Fruit fly (Drosophila melanogaster) whole organism, prepupa: ENCODE results near the gene Notum.

ENCODE experiments used
- Blimp-1 ChIP-seq: fragments of 200-800 bp; sonication (Bioruptor generic); optimal IDR thresholded peaks from 3 replicates; lab custom pipeline; 2017; ENCODE audit warnings: missing biosample characterization, missing genetic modification characterization, mild to moderate bottlenecking, moderate library complexity, missing genetic modification reagents
- CG10669 ChIP-seq: fragments of 200-800 bp; sonication (Bioruptor generic); optimal IDR thresholded peaks from 3 replicates; lab custom pipeline; 2018; ENCODE audit warnings: missing biosample characterization, mild to moderate bottlenecking, missing genetic modification characterization, moderate library complexity
- CG15336 ChIP-seq: fragments of 200-800 bp; sonication (Bioruptor generic); IDR thresholded peaks from 2 replicates; pipeline ENCODE4 v1.3.6; 2022; ENCODE audit warnings: missing biosample characterization, missing genetic modification characterization
- CG1621 ChIP-seq: fragments of 200-800 bp; sonication (Bioruptor generic); optimal IDR thresholded peaks from 3 replicates; lab custom pipeline; 2018; ENCODE audit warnings: missing biosample characterization, mild to moderate bottlenecking, missing genetic modification characterization
- CG16779 ChIP-seq: fragments of 200-800 bp; sonication (Bioruptor generic); optimal IDR thresholded peaks from 3 replicates; lab custom pipeline; 2017; ENCODE audit warnings: missing biosample characterization, mild to moderate bottlenecking, missing genetic modification characterization
- CG3032 ChIP-seq: fragments of 200-800 bp; optimal IDR thresholded peaks from 2 replicates; lab custom pipeline; 2019; ENCODE audit warnings: missing biosample characterization, mild to moderate bottlenecking, missing genetic modification characterization, moderate library complexity
- CG32006 ChIP-seq: fragments of 200-800 bp; sonication (Bioruptor generic); optimal IDR thresholded peaks from 3 replicates; lab custom pipeline; 2017; ENCODE audit warnings: missing biosample characterization, mild to moderate bottlenecking, missing genetic modification characterization
- CG34406 ChIP-seq: fragments of 200-800 bp; sonication (Bioruptor generic); optimal IDR thresholded peaks from 3 replicates; lab custom pipeline; 2016; ENCODE audit warnings: missing biosample characterization, missing genetic modification characterization
- CG3919 ChIP-seq: fragments of 200-800 bp; sonication (Bioruptor generic); optimal IDR thresholded peaks from 3 replicates; lab custom pipeline; 2016; ENCODE audit warnings: missing biosample characterization, missing genetic modification characterization
- CG4318 ChIP-seq: fragments of 200-800 bp; sonication (Bioruptor generic); optimal IDR thresholded peaks from 3 replicates; lab custom pipeline; 2017; ENCODE audit warnings: missing biosample characterization, mild to moderate bottlenecking, missing genetic modification characterization
- CG6163 ChIP-seq: fragments of 200-800 bp; sonication (Bioruptor generic); IDR thresholded peaks from 3 replicates; pipeline ENCODE4 v1.3.6; 2022; ENCODE audit warnings: missing biosample characterization, missing genetic modification characterization
- CG6854 ChIP-seq: fragments of 200-800 bp; sonication (Bioruptor generic); optimal IDR thresholded peaks from 2 replicates; lab custom pipeline; 2017; ENCODE audit warnings: missing biosample characterization, mild to moderate bottlenecking, missing genetic modification characterization
- CG7368 ChIP-seq: fragments of 200-800 bp; sonication (Bioruptor generic); optimal IDR thresholded peaks from 3 replicates; lab custom pipeline; 2016; ENCODE audit warnings: missing biosample characterization, missing genetic modification characterization
- CG8119 ChIP-seq: fragments of 200-800 bp; sonication (Bioruptor generic); IDR thresholded peaks from 3 replicates; pipeline ENCODE4 v1.3.6; 2022; ENCODE audit warnings: missing biosample characterization, missing genetic modification characterization
- CG8632 ChIP-seq: fragments of 200-800 bp; sonication (Bioruptor generic); optimal IDR thresholded peaks from 3 replicates; lab custom pipeline; 2016; ENCODE audit warnings: missing biosample characterization, missing genetic modification characterization
- Eip75B ChIP-seq: fragments of 200-800 bp; sonication (Bioruptor generic); optimal IDR thresholded peaks from 3 replicates; lab custom pipeline; 2016; ENCODE audit warnings: missing biosample characterization, missing genetic modification characterization
- Eip78C ChIP-seq: fragments of 200-800 bp; sonication (Bioruptor generic); peaks from one replicate; lab custom pipeline; 2016; ENCODE audit warnings: missing biosample characterization, missing genetic modification characterization
- Eip93F ChIP-seq: fragments of 200-800 bp; sonication (Bioruptor generic); optimal IDR thresholded peaks from 2 replicates; lab custom pipeline; 2016; ENCODE audit warnings: missing biosample characterization, mild to moderate bottlenecking, missing genetic modification characterization
- Ets96B ChIP-seq: fragments of 200-800 bp; optimal IDR thresholded peaks from 2 replicates; lab custom pipeline; 2019; ENCODE audit warnings: missing biosample characterization, mild to moderate bottlenecking, missing genetic modification characterization, moderate library complexity
- Gug ChIP-seq: fragments of 200-800 bp; sonication (Bioruptor generic); IDR thresholded peaks from 2 replicates; pipeline ENCODE4 v1.3.6; 2022; ENCODE audit warnings: missing biosample characterization, missing genetic modification characterization
- Hr39 ChIP-seq: fragments of 200-800 bp; sonication (Bioruptor generic); optimal IDR thresholded peaks from 2 replicates; lab custom pipeline; 2016; ENCODE audit warnings: missing biosample characterization, missing genetic modification characterization
- Lpt ChIP-seq: fragments of 200-800 bp; sonication (Bioruptor generic); optimal IDR thresholded peaks from 3 replicates; lab custom pipeline; 2016; ENCODE audit warnings: missing biosample characterization, missing genetic modification characterization
- OdsH ChIP-seq: fragments of 200-800 bp; sonication (Bioruptor generic); optimal IDR thresholded peaks from 3 replicates; lab custom pipeline; 2016; ENCODE audit warnings: missing biosample characterization, missing genetic modification characterization
- Sox102F ChIP-seq: fragments of 200-800 bp; sonication (Bioruptor generic); optimal IDR thresholded peaks from 2 replicates; lab custom pipeline; 2016; ENCODE audit warnings: missing biosample characterization, mild to moderate bottlenecking, missing genetic modification characterization
- achi ChIP-seq: fragments of 200-800 bp; sonication (Bioruptor generic); optimal IDR thresholded peaks from 3 replicates; lab custom pipeline; 2016; ENCODE audit warnings: missing biosample characterization, missing genetic modification characterization
- acj6 ChIP-seq: fragments of 200-800 bp; sonication (Bioruptor generic); optimal IDR thresholded peaks from 3 replicates; lab custom pipeline; 2016; ENCODE audit warnings: missing biosample characterization, missing genetic modification characterization
- eg ChIP-seq: fragments of 200-800 bp; sonication (Bioruptor generic); IDR thresholded peaks from 3 replicates; pipeline ENCODE4 v1.3.6; 2022; ENCODE audit warnings: missing biosample characterization, missing genetic modification characterization
- esn ChIP-seq: fragments of 200-800 bp; sonication (Bioruptor generic); optimal IDR thresholded peaks from 2 replicates; lab custom pipeline; 2016; ENCODE audit warnings: missing biosample characterization, mild to moderate bottlenecking, missing genetic modification characterization, moderate library complexity
- fd59A ChIP-seq: fragments of 200-800 bp; sonication (Bioruptor generic); optimal IDR thresholded peaks from 2 replicates; lab custom pipeline; 2017; ENCODE audit warnings: missing biosample characterization, mild to moderate bottlenecking, missing genetic modification characterization, missing genetic modification reagents
- fd85E ChIP-seq: fragments of 200-800 bp; sonication (Bioruptor generic); optimal IDR thresholded peaks from 3 replicates; lab custom pipeline; 2016; ENCODE audit warnings: missing biosample characterization, missing genetic modification characterization
- net ChIP-seq: fragments of 200-800 bp; sonication (Bioruptor generic); optimal IDR thresholded peaks from 3 replicates; lab custom pipeline; 2016; ENCODE audit warnings: missing biosample characterization, missing genetic modification characterization
- pdm3 ChIP-seq: fragments of 200-800 bp; sonication (Bioruptor generic); optimal IDR thresholded peaks from 3 replicates; lab custom pipeline; 2016; ENCODE audit warnings: missing biosample characterization, missing genetic modification characterization
- salr ChIP-seq, 2 experiments: fragments of 200-800 bp; sonication (Bioruptor generic); optimal IDR thresholded peaks; 3 replicates each; lab custom pipeline; 2016 to 2018; ENCODE audit warnings: missing biosample characterization in 2 of 2, missing genetic modification characterization in 2 of 2, mild to moderate bottlenecking in 1 of 2
- spab ChIP-seq: fragments of 200-800 bp; sonication (Bioruptor generic); optimal IDR thresholded peaks from 2 replicates; lab custom pipeline; 2017; ENCODE audit warnings: missing biosample characterization, mild to moderate bottlenecking, missing genetic modification characterization, missing genetic modification reagents
- svp ChIP-seq: fragments of 200-800 bp; sonication (Bioruptor generic); peaks from one replicate; lab custom pipeline; 2016; ENCODE audit warnings: missing biosample characterization, missing genetic modification characterization
- vri ChIP-seq: fragments of 200-800 bp; sonication (Bioruptor generic); optimal IDR thresholded peaks from 3 replicates; lab custom pipeline; 2016; ENCODE audit warnings: missing biosample characterization, mild to moderate bottlenecking, missing genetic modification characterization

Gene Notum

DNA sequence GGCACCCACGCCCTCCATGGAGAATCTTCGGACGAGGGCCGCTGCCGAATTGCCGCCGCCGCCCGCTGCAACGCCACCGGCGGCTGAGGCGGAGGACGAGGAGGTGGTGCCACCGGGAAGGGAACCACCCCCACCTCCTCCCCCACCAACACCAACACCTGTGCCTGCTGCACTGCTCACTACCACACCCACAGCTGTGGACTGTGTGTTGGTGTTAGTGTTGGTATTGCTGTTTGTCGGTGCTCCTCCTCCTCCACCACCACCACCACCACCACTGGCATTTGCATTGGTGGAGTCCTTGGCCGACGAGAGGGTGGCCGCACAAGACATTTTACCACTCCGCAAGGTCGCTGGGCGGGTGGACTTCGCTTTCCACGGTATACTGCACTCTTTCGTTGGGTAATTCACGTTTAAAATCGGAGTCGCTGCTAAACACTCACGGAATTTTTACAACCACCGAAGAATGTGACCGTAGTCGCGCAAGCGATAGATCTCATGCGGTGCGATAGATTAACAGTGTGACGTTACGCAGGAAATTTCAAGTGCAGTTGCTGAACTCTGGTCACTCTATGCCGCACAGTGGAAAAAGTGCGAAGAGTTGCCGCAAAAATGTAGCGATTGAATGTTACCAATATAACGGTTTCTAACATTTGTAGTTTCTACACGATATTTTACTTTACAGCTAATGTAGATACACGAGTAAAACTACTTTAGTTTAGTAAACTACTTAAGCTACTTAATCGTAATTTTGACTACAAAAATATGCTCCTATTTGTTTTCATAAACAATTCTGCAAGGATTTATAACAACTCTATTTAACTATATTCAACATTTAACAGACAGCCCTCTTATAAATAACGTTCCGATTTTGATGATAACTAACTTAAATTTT lies 11.7 kb upstream of the Notum start, which contains the start of gene mib1 (continued):
- peak; percentile 67 for TF ChIP-seq CG6854 (GFP tag; lab: Kevin White, UChicago)
- no peak for TF ChIP-seq Eip75B (GFP tag; lab: Kevin White, UChicago)
- TF ChIP-seq vri (GFP tag; lab: Kevin White, UChicago), result no peak
- TF ChIP-seq spab (GFP tag; lab: Kevin White, UChicago), result peak; percentile 23

- TF ChIP-seq CG10669 (GFP tag; lab: Kevin White, UChicago) (no peak), svp (GFP tag; lab: Kevin White, UChicago) (peak; percentile 11), fd85E (GFP tag; lab: Kevin White, UChicago) (no peak), vri (GFP tag; lab: Kevin White, UChicago) (no peak)
Measured at dm6 chr3L:16012315-16012950, 10.8 kb upstream of the Notum start.

- TF ChIP-seq CG3919 (GFP tag; lab: Kevin White, UChicago), result peak; percentile 28
- no peak for TF ChIP-seq eg
- TF ChIP-seq net, result no peak
- TF ChIP-seq Hr39 (GFP tag; lab: Kevin White, UChicago), result no peak
- peak; percentile 41 for TF ChIP-seq CG15336
- peak; percentile 24 for TF ChIP-seq OdsH (GFP tag; lab: Kevin White, UChicago)
- TF ChIP-seq CG7368 (GFP tag; lab: Kevin White, UChicago), result no peak
- TF ChIP-seq Eip78C (GFP tag; lab: Kevin White, UChicago), result peak; percentile 78
- TF ChIP-seq CG34406 (GFP tag; lab: Kevin White, UChicago), result peak; percentile 20
- TF ChIP-seq achi, result peak; percentile 8
- peak; percentile 17 for TF ChIP-seq acj6 (GFP tag; lab: Kevin White, UChicago)
- TF ChIP-seq salr (GFP tag; optimal IDR thresholded peaks at IDR 0.05; lab: Kevin White, UChicago), result peak in 1 of 2 experiments; percentile 1
- peak; percentile 13 for TF ChIP-seq esn (GFP tag; lab: Kevin White, UChicago)
- TF ChIP-seq svp (GFP tag; lab: Kevin White, UChicago), result peak; percentile 29
- TF ChIP-seq CG3032 (tag; lab: Kevin White, UChicago), result peak; percentile 14
- TF ChIP-seq Ets96B (tag; lab: Kevin White, UChicago), result peak; percentile 9
- peak; percentile 51 for TF ChIP-seq CG32006 (GFP tag; lab: Kevin White, UChicago)
- 0 out of 3 replicates have a peak, but pooled peaks have one; percentile 14 for TF ChIP-seq CG6163 (GFP tag; lab: Robert Waterston, UW)
- TF ChIP-seq fd59A (GFP tag; lab: Kevin White, UChicago), result no peak
Measured at dm6 chr3L:16013198-16013982, 9.9 kb upstream of the Notum start.

DNA sequence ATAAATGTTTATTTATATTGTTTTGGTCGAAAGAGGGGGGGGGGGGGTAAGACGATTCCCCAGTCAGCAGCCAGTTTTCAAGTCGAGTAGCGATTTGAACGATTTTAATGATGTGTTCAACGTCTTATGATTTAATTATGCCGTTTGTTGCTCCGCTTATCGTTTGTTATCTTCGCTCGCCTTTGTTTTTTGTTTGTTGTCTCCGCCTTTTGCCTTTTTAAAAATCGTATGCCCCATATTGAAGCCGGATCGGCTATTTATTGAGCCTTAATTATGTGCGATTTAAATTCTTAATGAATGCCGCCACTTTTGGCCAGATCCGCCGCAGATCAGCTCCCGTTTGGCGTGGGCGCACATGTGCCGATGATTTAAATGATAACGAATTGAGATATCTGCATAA lies 8.8 kb upstream of the Notum start:
- TF ChIP-seq pdm3 (GFP tag; lab: Kevin White, UChicago), result no peak
- TF ChIP-seq CG32006 (GFP tag; lab: Kevin White, UChicago), result no peak
- no peak for TF ChIP-seq net
- no peak for TF ChIP-seq CG1621 (tag; lab: Kevin White, UChicago)
- TF ChIP-seq Eip93F (GFP tag; lab: Kevin White, UChicago), result no peak
- TF ChIP-seq CG8632 (GFP tag; lab: Kevin White, UChicago), result no peak
- TF ChIP-seq CG15336, result no peak
- no peak for TF ChIP-seq Sox102F (GFP tag; lab: Kevin White, UChicago)
- TF ChIP-seq Gug (GFP tag; lab: Robert Waterston, UW), result no peak
- TF ChIP-seq Blimp-1 (GFP tag; lab: Kevin White, UChicago), result no peak
- no peak for TF ChIP-seq fd59A (GFP tag; lab: Kevin White, UChicago)
- TF ChIP-seq acj6 (GFP tag; lab: Kevin White, UChicago), result no peak
- TF ChIP-seq Lpt (GFP tag; lab: Kevin White, UChicago), result no peak
- no peak for TF ChIP-seq CG6163 (GFP tag; lab: Robert Waterston, UW)
- no peak for TF ChIP-seq svp (GFP tag; lab: Kevin White, UChicago)
- no peak for TF ChIP-seq spab (GFP tag; lab: Kevin White, UChicago)
- TF ChIP-seq CG8119 (GFP tag; lab: Robert Waterston, UW), result no peak
- no peak for TF ChIP-seq CG4318 (GFP tag; lab: Kevin White, UChicago)
- no peak for TF ChIP-seq achi
- TF ChIP-seq CG16779, result no peak
